Worm (Caenorhabditis elegans) whole organism, midembryonic: ENCODE measurements around the gene F08F8.7.

Experiments used
- klf-2 ChIP-seq: fragments of 200-800 bp; sonication (Bioruptor generic); conservative IDR thresholded peaks from 2 replicates; pipeline ENCODE4 v1.3.6; 2022; ENCODE audit warnings: missing genetic modification reagents, missing genetic modification characterization, missing compliant biosample characterization
- ref-1 ChIP-seq: fragments of 200-800 bp; sonication (Bioruptor generic); conservative IDR thresholded peaks from 2 replicates; pipeline ENCODE4 v1.3.6; 2022; ENCODE audit warnings: missing genetic modification reagents, missing genetic modification characterization, missing compliant biosample characterization

DNA sequence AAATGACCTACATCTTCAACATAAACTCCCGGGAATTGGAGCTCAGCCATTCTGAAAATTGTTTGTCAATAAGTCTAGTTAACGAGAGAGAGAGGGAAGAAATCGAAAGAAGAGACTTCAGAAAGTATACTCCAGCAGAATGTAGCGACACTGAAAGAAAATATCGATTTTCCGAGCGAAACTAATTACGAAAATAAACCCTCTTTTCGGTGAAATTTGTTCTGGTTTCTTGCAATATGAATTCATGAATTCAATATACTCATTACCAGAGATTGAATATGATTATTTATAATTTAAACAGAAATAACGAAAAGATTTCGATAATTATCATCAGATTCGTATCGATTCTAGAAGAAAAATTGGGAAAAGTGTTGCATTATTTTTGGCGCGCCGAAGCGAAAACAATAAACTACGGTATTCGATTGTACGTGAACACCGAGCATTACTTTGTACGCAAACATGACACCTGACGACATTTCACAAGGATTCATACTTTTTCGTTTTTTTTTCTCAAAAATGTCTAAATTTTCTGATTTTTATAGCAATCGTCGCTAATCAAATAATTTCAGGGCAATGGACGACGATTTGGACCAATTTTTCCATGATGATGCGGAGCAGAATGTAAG lies 34.7 kb upstream of the F08F8.7 start, which contains the start of the genes hmg-4 and T20B12.3:
- no peak for TF ChIP-seq ref-1
- TF ChIP-seq klf-2 (GFP tag; lab: Robert Waterston, UW): no peak
